Worm (Caenorhabditis elegans) whole organism, young adult: ENCODE data around the gene F59B1.2.
"Not testable (repeated sequence)": the region's sequence is repeated elsewhere in the genome, so short reads cannot be mapped to it uniquely, and the experiment has no call there.

ENCODE experiments used
- C17E4.6 ChIP-seq: fragments of 200-800 bp; sonication (Bioruptor generic); IDR thresholded peaks from 2 replicates; pipeline ENCODE4 v1.3.6; 2022; ENCODE audit warnings: missing genetic modification reagents, missing genetic modification characterization, missing compliant biosample characterization
- F22D6.2 ChIP-seq: sonication (generic microtip); optimal IDR thresholded peaks from 2 replicates; lab custom pipeline; 2016; ENCODE audit warnings: mild to moderate bottlenecking, missing genetic modification characterization, missing compliant biosample characterization
- F49E8.2 ChIP-seq: sonication (generic microtip); optimal IDR thresholded peaks from 3 replicates; lab custom pipeline; 2017; ENCODE audit warnings: missing genetic modification characterization, mild to moderate bottlenecking, missing compliant biosample characterization, antibody characterized with exemption, moderate library complexity; ENCODE audit not compliant: insufficient read depth
- T07F8.4 ChIP-seq: sonication (generic microtip); optimal IDR thresholded peaks from 2 replicates; lab custom pipeline; 2016; ENCODE audit warnings: mild to moderate bottlenecking, missing genetic modification characterization, moderate library complexity, missing compliant biosample characterization
- T26A5.8 ChIP-seq: sonication (generic microtip); optimal IDR thresholded peaks from 2 replicates; lab custom pipeline; 2016; ENCODE audit warnings: missing genetic modification characterization, missing compliant biosample characterization
- Y53G8AR.9 ChIP-seq: fragments of 200-800 bp; sonication (Bioruptor generic); conservative IDR thresholded peaks from 2 replicates; pipeline ENCODE4 v1.3.6; 2022; ENCODE audit warnings: missing genetic modification reagents, missing genetic modification characterization, missing compliant biosample characterization
- akir-1 ChIP-seq: fragments of 200-800 bp; sonication (Bioruptor generic); optimal IDR thresholded peaks from 2 replicates; lab custom pipeline; 2018; ENCODE audit warnings: mild to moderate bottlenecking, missing genetic modification characterization, moderate library complexity, missing compliant biosample characterization
- aptf-2 ChIP-seq: fragments of 200-800 bp; sonication (Bioruptor generic); conservative IDR thresholded peaks from 2 replicates; pipeline ENCODE4 v1.3.6; 2022; ENCODE audit warnings: missing genetic modification reagents, missing genetic modification characterization, missing compliant biosample characterization
- attf-3 ChIP-seq: fragments of 200-800 bp; sonication (Bioruptor generic); conservative IDR thresholded peaks from 2 replicates; pipeline ENCODE4 v1.3.6; 2022; ENCODE audit warnings: missing genetic modification reagents, missing genetic modification characterization, missing compliant biosample characterization
- cebp-1 ChIP-seq, 2 experiments: fragments of 200-800 bp in 1 of 2; sonication (Bioruptor generic) in 1 of 2; sonication (generic microtip) in 1 of 2; IDR thresholded peaks in 1 of 2; optimal IDR thresholded peaks in 1 of 2; 2 replicates each; pipeline versions ENCODE4 v1.3.6 to Lab custom; 2017 to 2022; ENCODE audit warnings: missing compliant biosample characterization in 2 of 2, missing genetic modification characterization in 2 of 2, mild to moderate bottlenecking in 1 of 2, missing genetic modification reagents in 1 of 2, moderate library complexity in 1 of 2
- ceh-100 ChIP-seq: fragments of 200-800 bp; sonication (Bioruptor generic); IDR thresholded peaks from 2 replicates; pipeline ENCODE4 v1.3.6; 2022; ENCODE audit warnings: missing genetic modification reagents, missing genetic modification characterization, missing compliant biosample characterization
- ceh-91 ChIP-seq: fragments of 200-800 bp; sonication (Bioruptor generic); IDR thresholded peaks from 2 replicates; pipeline ENCODE4 v1.3.6; 2022; ENCODE audit warnings: missing genetic modification reagents, missing genetic modification characterization, missing compliant biosample characterization
- dox-1 ChIP-seq: fragments of 200-800 bp; sonication (Bioruptor generic); IDR thresholded peaks from 2 replicates; pipeline ENCODE4 v1.3.6; 2022; ENCODE audit warnings: missing genetic modification reagents, missing genetic modification characterization, missing compliant biosample characterization
- egl-18 ChIP-seq: fragments of 200-800 bp; sonication (Bioruptor generic); IDR thresholded peaks from 2 replicates; pipeline ENCODE4 v1.3.6; 2022; ENCODE audit warnings: missing genetic modification reagents, missing genetic modification characterization, missing compliant biosample characterization
- hrde-1 ChIP-seq: sonication (generic microtip); optimal IDR thresholded peaks from 2 replicates; lab custom pipeline; 2016; ENCODE audit warnings: missing genetic modification characterization, mild to moderate bottlenecking, missing compliant biosample characterization, moderate library complexity, missing genotype, missing genetic modification reagents, borderline replicate concordance
- lin-26 ChIP-seq: fragments of 200-800 bp; sonication (Bioruptor generic); IDR thresholded peaks from 2 replicates; pipeline ENCODE4 v1.3.6; 2022; ENCODE audit warnings: missing genetic modification reagents, missing genetic modification characterization, missing compliant biosample characterization
- lir-1 ChIP-seq: fragments of 200-800 bp; sonication (Bioruptor generic); conservative IDR thresholded peaks from 2 replicates; pipeline ENCODE4 v1.3.6; 2022; ENCODE audit warnings: missing genetic modification reagents, missing genetic modification characterization, missing compliant biosample characterization
- lsl-1 ChIP-seq: fragments of 200-800 bp; sonication (Bioruptor generic); optimal IDR thresholded peaks from 2 replicates; lab custom pipeline; 2018; ENCODE audit warnings: mild to moderate bottlenecking, missing genetic modification characterization, moderate library complexity, missing compliant biosample characterization
- lsy-27 ChIP-seq: sonication (generic microtip); optimal IDR thresholded peaks from 2 replicates; lab custom pipeline; 2017; ENCODE audit warnings: missing genetic modification characterization, mild to moderate bottlenecking, missing compliant biosample characterization, antibody characterized with exemption, missing genotype, borderline replicate concordance; ENCODE audit not compliant: insufficient read depth
- mxl-1 ChIP-seq: sonication (generic microtip); optimal IDR thresholded peaks from 2 replicates; lab custom pipeline; 2016; ENCODE audit warnings: missing genetic modification characterization, missing compliant biosample characterization
- nfya-1 ChIP-seq: sonication (generic microtip); optimal IDR thresholded peaks from 2 replicates; lab custom pipeline; 2017; ENCODE audit warnings: antibody characterized with exemption, missing compliant biosample characterization, missing genetic modification characterization, borderline replicate concordance; ENCODE audit not compliant: insufficient read depth
- nfyb-1 ChIP-seq: fragments of 200-800 bp; sonication (Bioruptor generic); IDR thresholded peaks from 2 replicates; pipeline ENCODE4 v1.3.6; 2022; ENCODE audit warnings: missing genetic modification reagents, missing genetic modification characterization, missing compliant biosample characterization
- nhr-120 ChIP-seq: fragments of 200-800 bp; sonication (Bioruptor generic); IDR thresholded peaks from 2 replicates; pipeline ENCODE4 v1.3.6; 2022; ENCODE audit warnings: missing genetic modification characterization, missing compliant biosample characterization
- nhr-27 ChIP-seq: fragments of 200-800 bp; sonication (Bioruptor generic); optimal IDR thresholded peaks from 2 replicates; lab custom pipeline; 2018; ENCODE audit warnings: mild to moderate bottlenecking, missing genetic modification characterization, moderate library complexity, missing compliant biosample characterization
- pbrm-1 ChIP-seq: fragments of 200-800 bp; sonication (Bioruptor generic); IDR thresholded peaks from 2 replicates; pipeline ENCODE4 v1.3.6; 2022; ENCODE audit warnings: missing genetic modification reagents, missing genetic modification characterization, missing compliant biosample characterization
- snpc-1.1 ChIP-seq: sonication (generic microtip); optimal IDR thresholded peaks from 2 replicates; lab custom pipeline; 2017; ENCODE audit warnings: missing genetic modification characterization, mild to moderate bottlenecking, missing compliant biosample characterization, antibody characterized with exemption, moderate library complexity, missing genotype, missing genetic modification reagents; ENCODE audit not compliant: insufficient read depth
- ztf-25 ChIP-seq: fragments of 200-800 bp; sonication (Bioruptor generic); IDR thresholded peaks from 2 replicates; pipeline ENCODE4 v1.3.6; 2022; ENCODE audit warnings: missing genetic modification reagents, missing genetic modification characterization, missing compliant biosample characterization
- ztf-26 ChIP-seq: sonication (generic microtip); optimal IDR thresholded peaks from 2 replicates; lab custom pipeline; 2017; ENCODE audit warnings: missing genetic modification characterization, missing compliant biosample characterization
- ztf-6 ChIP-seq: fragments of 200-800 bp; sonication (Bioruptor generic); IDR thresholded peaks from 2 replicates; pipeline ENCODE4 v1.3.6; 2022; ENCODE audit warnings: missing genetic modification reagents, missing genetic modification characterization, missing compliant biosample characterization

F59B1.2 gene

ce11 chrV:3592099-3592498, 41.0 kb upstream of the F59B1.2 start, which contains the start of gene T22F3.12:
T22F3.12 (minus strand) TSS chrV:3592199.
- TF ChIP-seq pbrm-1 (no peak), nfya-1 (tag; lab: Kevin White, UChicago) (no peak), Y53G8AR.9 (GFP tag; lab: Robert Waterston, UW) (no peak), snpc-1.1 (tag; lab: Kevin White, UChicago) (no peak), mxl-1 (no peak), T07F8.4 (no peak), F49E8.2 (tag; lab: Kevin White, UChicago) (no peak), C17E4.6 (GFP tag; lab: Robert Waterston, UW) (no peak), dox-1 (GFP tag; lab: Robert Waterston, UW) (no peak), lin-26 (no peak)

DNA sequence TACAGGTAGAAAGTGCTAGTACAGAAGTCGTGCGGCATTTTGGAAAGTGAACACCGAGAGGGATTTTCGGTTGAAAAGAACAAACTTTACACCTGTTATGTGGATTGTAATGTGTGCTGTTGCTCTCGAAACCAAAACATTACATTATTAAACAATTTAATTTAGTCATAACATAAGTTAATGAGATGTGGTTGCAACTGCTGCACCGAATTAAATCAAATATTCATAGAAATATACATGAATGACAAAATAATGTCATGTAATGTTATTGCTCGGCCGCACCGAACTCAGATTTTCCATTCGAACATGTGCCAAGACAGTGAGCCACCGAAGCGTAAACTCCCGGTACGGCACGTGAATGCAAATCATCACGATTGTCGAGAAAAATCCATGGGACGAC, 38.2 kb upstream of the F59B1.2 start, which contains the start of gene srh-213:
TSS of gene srh-213 (minus strand) at position 101 of the 400 bp plus-strand sequence.
- TF ChIP-seq hrde-1 (tag; lab: Kevin White, UChicago) (no peak), C17E4.6 (GFP tag; lab: Robert Waterston, UW) (no peak), nfyb-1 (GFP tag; lab: Robert Waterston, UW) (no peak), attf-3 (GFP tag; lab: Robert Waterston, UW) (no peak), lir-1 (no peak), akir-1 (no peak), lsl-1 (GFP tag; lab: Kevin White, UChicago) (no peak), cebp-1 (GFP tag; IDR thresholded peaks at IDR 0.05; lab: Robert Waterston, UW) (no peak), cebp-1 (tag; optimal IDR thresholded peaks at IDR 0.05; lab: Kevin White, UChicago) (no peak), T26A5.8 (tag; lab: Kevin White, UChicago) (no peak), F22D6.2 (tag; lab: Kevin White, UChicago) (no peak), ztf-25 (GFP tag; lab: Robert Waterston, UW) (no peak)

ce11 chrV:3597052-3597451, 36.1 kb upstream of the F59B1.2 start, which contains the start of gene srh-212:
srh-212 (minus strand) TSS chrV:3597152.
- TF ChIP-seq egl-18 (GFP tag; lab: Robert Waterston, UW); aptf-2 (GFP tag; lab: Robert Waterston, UW); lsy-27: not testable (repeated sequence)

DNA sequence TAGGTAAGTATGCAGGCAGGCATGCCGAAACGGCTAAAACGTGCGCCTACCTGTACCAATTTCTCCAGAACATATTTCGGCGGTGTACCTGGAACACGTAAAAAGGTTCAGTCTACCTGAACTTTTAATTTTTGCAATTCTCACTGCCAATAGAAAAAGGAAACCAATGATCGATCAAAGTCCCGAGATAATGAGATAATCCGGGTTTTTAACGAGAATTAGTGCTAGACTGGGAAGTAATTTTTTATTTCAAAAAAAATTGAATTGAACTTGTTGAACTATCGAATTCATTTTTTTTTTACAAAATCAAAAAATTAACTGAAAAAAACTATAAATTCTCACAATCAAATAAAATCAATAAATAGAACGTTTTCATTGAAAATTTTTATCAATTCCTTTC, 32.6 kb upstream of the F59B1.2 start, which contains the start of gene T22F3.7:
TSS of gene T22F3.7 (minus strand) at position 101 of the 400 bp plus-strand sequence.
- TF ChIP-seq ztf-26 (tag; lab: Kevin White, UChicago), result no peak

ce11 chrV:3605325-3605724, 27.8 kb upstream of the F59B1.2 start, which contains the start of gene T22F3.8:
T22F3.8 (minus strand) TSS chrV:3605425.
- TF ChIP-seq lsl-1 (GFP tag; lab: Kevin White, UChicago), result no peak

DNA sequence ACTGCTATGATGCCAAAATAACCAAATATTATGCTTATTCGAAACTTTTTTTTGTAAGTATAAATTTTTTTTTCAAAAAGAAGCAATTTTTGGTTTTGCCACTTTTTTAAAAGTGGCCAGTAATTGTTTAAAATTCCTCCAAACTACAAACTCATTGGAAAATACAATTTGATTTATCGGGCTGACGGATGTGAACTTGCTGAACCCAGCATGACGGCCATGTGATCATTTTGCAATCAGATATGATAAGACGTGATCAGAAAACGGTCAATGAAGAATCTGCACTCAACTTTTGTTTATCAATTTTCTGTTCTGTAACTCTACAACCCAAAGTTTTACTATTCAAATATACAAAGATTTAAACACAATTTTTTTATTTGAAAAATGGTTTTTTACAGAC, 26.8 kb upstream of the F59B1.2 start:
- TF ChIP-seq attf-3 (GFP tag; lab: Robert Waterston, UW), result no peak
- TF ChIP-seq ztf-6 (GFP tag; lab: Robert Waterston, UW), result no peak
- TF ChIP-seq ceh-100 (GFP tag; lab: Robert Waterston, UW), result no peak
- no peak for TF ChIP-seq nhr-27
- no peak for TF ChIP-seq mxl-1
- TF ChIP-seq nhr-120 (GFP tag; lab: Robert Waterston, UW), result no peak
- TF ChIP-seq ceh-91 (GFP tag; lab: Robert Waterston, UW), result no peak
- TF ChIP-seq, all 124 proteins: peak for 0
